Fruit fly (Drosophila melanogaster) whole organism, wandering third instar larva: ENCODE measurements around the gene CG11555.
A peak's percentile ranks its signal among the peaks of the same experiment; 100 is the strongest.

Experiments used
- CG32264 ChIP-seq: fragments of 200-800 bp; sonication (Bioruptor generic); optimal IDR thresholded peaks from 2 replicates; lab custom pipeline; 2016; ENCODE audit warnings: missing biosample characterization, missing genetic modification characterization
- CG9705 ChIP-seq: fragments of 200-800 bp; sonication (Bioruptor generic); optimal IDR thresholded peaks from 2 replicates; lab custom pipeline; 2018; ENCODE audit warnings: missing biosample characterization, mild to moderate bottlenecking, missing genetic modification characterization
- CrebA ChIP-seq: fragments of 200-800 bp; sonication (Bioruptor generic); optimal IDR thresholded peaks from 2 replicates; lab custom pipeline; 2016; ENCODE audit warnings: missing biosample characterization, mild to moderate bottlenecking, missing genetic modification characterization, borderline replicate concordance
- Dfd ChIP-seq: fragments of >200 bp; optimal IDR thresholded peaks from 2 replicates; lab custom pipeline; 2017; ENCODE audit warnings: missing biosample characterization, missing genetic modification characterization
- Dif ChIP-seq: fragments of 200-275, 200-300 bp; sonication (Bioruptor generic); optimal IDR thresholded peaks from 2 replicates; lab custom pipeline; 2018; ENCODE audit warnings: missing biosample characterization, missing genetic modification characterization; ENCODE audit not compliant: partially characterized antibody
- HLH106 ChIP-seq: fragments of 200-800 bp; optimal IDR thresholded peaks from 3 replicates; lab custom pipeline; 2019; ENCODE audit warnings: missing biosample characterization, mild to moderate bottlenecking, missing genetic modification characterization, moderate library complexity
- Hnf4 ChIP-seq: fragments of 200-800 bp; sonication (Bioruptor generic); optimal IDR thresholded peaks from 2 replicates; lab custom pipeline; 2016; ENCODE audit warnings: missing biosample characterization, mild to moderate bottlenecking, missing genetic modification characterization
- Hr78 ChIP-seq: fragments of >200 bp; optimal IDR thresholded peaks from 2 replicates; lab custom pipeline; 2017; ENCODE audit warnings: missing biosample characterization, missing genetic modification characterization
- Hr83 ChIP-seq: fragments of 200-300 bp; sonication (Bioruptor generic); optimal IDR thresholded peaks from 2 replicates; lab custom pipeline; 2016; ENCODE audit warnings: missing biosample characterization, mild to moderate bottlenecking, missing genetic modification characterization, moderate library complexity; ENCODE audit not compliant: poor library complexity, severe bottlenecking
- Mio ChIP-seq: sonication (Bioruptor generic); optimal IDR thresholded peaks from 2 replicates; lab custom pipeline; 2016; ENCODE audit warnings: missing biosample characterization, missing genetic modification characterization
- Myc ChIP-seq: fragments of >200 bp; optimal IDR thresholded peaks from 2 replicates; lab custom pipeline; 2017
- N ChIP-seq: fragments of >200 bp; optimal IDR thresholded peaks from 2 replicates; lab custom pipeline; 2018; ENCODE audit warnings: missing biosample characterization, missing external identifiers, missing genetic modification characterization
- Rel ChIP-seq, 2 experiments: fragments of 200-800 bp; sonication (Bioruptor generic) in 1 of 2; optimal IDR thresholded peaks; 2 replicates in 1 of 2; 3 replicates in 1 of 2; lab custom pipeline; 2016 to 2019; ENCODE audit warnings: mild to moderate bottlenecking in 2 of 2, missing biosample characterization in 2 of 2, missing genetic modification characterization in 2 of 2, moderate library complexity in 1 of 2
- Sp1 ChIP-seq: fragments of 200-800 bp; sonication (Bioruptor generic); optimal IDR thresholded peaks from 3 replicates; lab custom pipeline; 2019; ENCODE audit warnings: missing biosample characterization, mild to moderate bottlenecking, missing genetic modification characterization, moderate library complexity
- Vsx2 ChIP-seq: fragments of 200-300, 225-300 bp; sonication (Bioruptor generic); optimal IDR thresholded peaks from 2 replicates; lab custom pipeline; 2018; ENCODE audit warnings: missing biosample characterization, missing genetic modification characterization; ENCODE audit not compliant: partially characterized antibody
- br ChIP-seq: fragments of 200-800 bp; sonication (Bioruptor generic); optimal IDR thresholded peaks from 2 replicates; lab custom pipeline; 2016; ENCODE audit warnings: missing biosample characterization, missing genetic modification characterization
- brk ChIP-seq: fragments of 200-800 bp; sonication (Bioruptor generic); optimal IDR thresholded peaks from 2 replicates; lab custom pipeline; 2016; ENCODE audit warnings: missing biosample characterization, mild to moderate bottlenecking, missing genetic modification characterization
- dmrt93B ChIP-seq: fragments of 200-800 bp; sonication (Bioruptor generic); optimal IDR thresholded peaks from 2 replicates; lab custom pipeline; 2018; ENCODE audit warnings: missing biosample characterization, mild to moderate bottlenecking, missing genetic modification characterization
- ey ChIP-seq: fragments of 200-800 bp; sonication (Bioruptor generic); optimal IDR thresholded peaks from 2 replicates; lab custom pipeline; 2016; ENCODE audit warnings: missing biosample characterization, missing genetic modification characterization
- foxo ChIP-seq, 2 experiments: fragments of 200-800 bp; sonication (Bioruptor generic); optimal IDR thresholded peaks; 2 replicates in 1 of 2; 3 replicates in 1 of 2; lab custom pipeline; 2016 to 2017; ENCODE audit warnings: missing biosample characterization in 2 of 2, missing genetic modification characterization in 2 of 2
- lola ChIP-seq: fragments of >200 bp; optimal IDR thresholded peaks from 2 replicates; lab custom pipeline; 2017; ENCODE audit warnings: missing biosample characterization, missing genetic modification characterization
- pan ChIP-seq: fragments of >200 bp; optimal IDR thresholded peaks from 2 replicates; lab custom pipeline; 2017
- psq ChIP-seq: fragments of 200-800 bp; sonication (Bioruptor generic); optimal IDR thresholded peaks from 3 replicates; lab custom pipeline; 2017; ENCODE audit warnings: missing biosample characterization, mild to moderate bottlenecking, missing genetic modification characterization, moderate library complexity
- rgr ChIP-seq: fragments of 200-800 bp; sonication (Bioruptor generic); optimal IDR thresholded peaks from 3 replicates; lab custom pipeline; 2016; ENCODE audit warnings: missing biosample characterization, mild to moderate bottlenecking, missing genetic modification characterization
- sv ChIP-seq: fragments of 200-800 bp; sonication (Bioruptor generic); optimal IDR thresholded peaks from 3 replicates; lab custom pipeline; 2016; ENCODE audit warnings: missing biosample characterization, missing genetic modification characterization
- tai ChIP-seq: sonication (Bioruptor generic); optimal IDR thresholded peaks from 2 replicates; lab custom pipeline; 2016; ENCODE audit warnings: missing biosample characterization, missing genetic modification characterization
- usp ChIP-seq: fragments of >200 bp; optimal IDR thresholded peaks from 2 replicates; lab custom pipeline; 2017; ENCODE audit warnings: missing biosample characterization, missing genetic modification characterization
- woc ChIP-seq: sonication (Bioruptor generic); optimal IDR thresholded peaks from 2 replicates; lab custom pipeline; 2016; ENCODE audit warnings: missing biosample characterization, mild to moderate bottlenecking, missing genetic modification characterization

CG11555 gene

DNA sequence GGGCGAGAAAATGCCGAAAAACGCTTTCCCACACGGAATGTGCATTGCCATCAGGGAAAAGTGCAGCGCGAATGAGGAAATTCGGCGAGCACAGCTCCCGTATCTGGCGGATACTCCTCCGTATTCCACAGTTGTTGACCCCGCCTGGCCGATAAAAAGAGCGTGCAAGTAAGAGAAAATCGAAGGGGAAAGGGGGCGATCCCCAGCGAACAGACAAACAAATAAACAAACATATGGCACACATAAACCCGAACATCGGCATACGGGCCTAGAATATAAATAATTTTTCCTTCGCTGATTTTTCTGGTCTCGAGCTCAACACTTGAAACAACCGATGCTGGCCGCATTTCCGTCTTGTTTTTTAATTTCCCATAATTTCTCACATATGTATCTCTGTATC is 16.7 kb downstream of the CG11555 start:
- TF ChIP-seq Myc (lab: Kevin White, UChicago) = no peak
- no peak for TF ChIP-seq CG9705 (GFP tag; lab: Kevin White, UChicago)
- TF ChIP-seq HLH106 (tag; lab: Kevin White, UChicago) = no peak
- no peak for TF ChIP-seq Mio (GFP tag; lab: Kevin White, UChicago)
- TF ChIP-seq Rel (GFP tag; optimal IDR thresholded peaks at IDR 0.05; lab: Kevin White, UChicago) = no peak
- no peak for TF ChIP-seq Rel (tag; optimal IDR thresholded peaks at IDR 0.05; lab: Kevin White, UChicago)
- TF ChIP-seq CG32264 (GFP tag; lab: Kevin White, UChicago) = no peak
- no peak for TF ChIP-seq usp (GFP tag; lab: Kevin White, UChicago)
- no peak for TF ChIP-seq CrebA (GFP tag; lab: Kevin White, UChicago)
- TF ChIP-seq Hnf4 (GFP tag; lab: Kevin White, UChicago) = no peak
- TF ChIP-seq Vsx2 (GFP tag; lab: Kevin White, UChicago) = no peak
- no peak for TF ChIP-seq psq (GFP tag; lab: Kevin White, UChicago)
- TF ChIP-seq Dif (GFP tag; lab: Kevin White, UChicago) = no peak
- TF ChIP-seq Hr78 (GFP tag; lab: Kevin White, UChicago) = no peak
- no peak for TF ChIP-seq Dfd
- no peak for TF ChIP-seq pan
- no peak for TF ChIP-seq N
- TF ChIP-seq Hr83 = no peak

DNA sequence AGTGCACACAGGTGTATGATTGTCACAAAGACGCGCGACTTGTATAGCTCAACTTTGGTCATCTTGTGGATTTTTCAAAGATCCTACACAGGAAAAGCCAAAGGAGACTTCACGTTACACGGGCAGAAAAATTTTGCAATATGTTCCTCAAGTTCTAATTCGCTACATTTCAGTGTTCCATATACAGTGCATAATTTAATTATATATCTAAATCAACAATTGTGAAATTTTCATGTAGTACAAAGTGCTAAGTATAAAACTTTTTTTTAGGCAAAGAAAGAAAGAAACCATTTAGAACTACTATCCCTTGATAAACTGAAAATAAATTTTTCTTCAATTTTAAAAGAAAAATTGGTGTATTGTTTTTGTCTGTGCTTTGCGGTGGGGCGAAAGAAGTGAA is 17.3 kb downstream of the CG11555 start:
- no peak for TF ChIP-seq ey (GFP tag; lab: Kevin White, UChicago)
- no peak for TF ChIP-seq foxo (GFP tag; optimal IDR thresholded peaks at IDR 0.05; lab: Kevin White, UChicago)
- TF ChIP-seq Mio (GFP tag; lab: Kevin White, UChicago) = no peak
- TF ChIP-seq br = no peak
- TF ChIP-seq brk (GFP tag; lab: Kevin White, UChicago) = no peak
- TF ChIP-seq usp (GFP tag; lab: Kevin White, UChicago) = no peak
- TF ChIP-seq tai (GFP tag; lab: Kevin White, UChicago) = no peak

DNA sequence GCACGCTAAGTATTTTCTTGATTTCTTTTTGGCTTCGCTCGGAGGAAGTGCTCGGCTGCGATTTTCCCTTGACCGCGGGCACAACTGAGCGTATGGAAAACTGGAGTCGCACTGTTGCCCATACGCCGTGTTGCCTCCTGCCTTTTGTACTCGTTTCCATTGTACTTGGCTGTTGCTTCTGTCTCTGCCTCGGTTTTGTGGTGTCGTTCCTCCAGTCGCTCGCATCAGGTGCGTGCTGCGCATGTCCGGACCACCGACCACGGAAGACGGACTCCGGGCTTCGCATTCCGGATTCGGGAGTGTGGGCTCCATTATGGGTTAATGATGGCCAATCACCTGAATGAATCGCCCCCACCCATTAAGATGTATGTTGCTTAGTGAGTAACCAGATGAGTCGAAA is 18.0 kb downstream of the CG11555 start, which contains the start of gene CG3625:
Gene CG3625 (minus strand): TSS at position 139 of the 400 bp plus-strand sequence.
- no peak for TF ChIP-seq dmrt93B (GFP tag; lab: Kevin White, UChicago)
- no peak for TF ChIP-seq Rel (GFP tag; optimal IDR thresholded peaks at IDR 0.05; lab: Kevin White, UChicago)
- no peak for TF ChIP-seq Rel (tag; optimal IDR thresholded peaks at IDR 0.05; lab: Kevin White, UChicago)
- no peak for TF ChIP-seq brk (GFP tag; lab: Kevin White, UChicago)
- TF ChIP-seq lola = no peak

DNA sequence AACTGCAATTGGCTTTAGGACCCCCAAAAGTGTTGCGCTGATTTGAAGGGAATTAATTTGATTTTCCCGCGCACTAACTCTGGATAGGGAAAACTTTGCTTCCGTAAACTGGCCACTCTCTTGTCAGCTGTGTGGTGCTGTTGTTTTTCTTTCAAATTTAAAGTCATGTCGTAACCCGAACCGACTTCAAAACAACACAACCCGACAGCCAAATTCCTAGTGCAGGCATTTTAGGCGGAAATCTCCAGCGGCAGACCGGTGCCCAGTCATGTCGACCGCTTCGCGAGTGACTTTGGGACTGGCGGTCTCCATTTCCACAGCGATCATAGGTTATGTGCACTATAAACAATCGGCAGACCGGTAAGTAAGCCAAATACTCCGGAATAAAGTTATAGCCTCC is 18.7 kb downstream of the CG11555 start, which contains the start of gene CG11562:
Gene CG11562 (plus strand): TSS at position 119 of the 400 bp plus-strand sequence.
- TF ChIP-seq N (no peak), CrebA (GFP tag; lab: Kevin White, UChicago) (no peak), woc (GFP tag; lab: Kevin White, UChicago) (no peak), Dif (GFP tag; lab: Kevin White, UChicago) (no peak), brk (GFP tag; lab: Kevin White, UChicago) (no peak), CG9705 (GFP tag; lab: Kevin White, UChicago) (no peak), Vsx2 (GFP tag; lab: Kevin White, UChicago) (no peak)

DNA sequence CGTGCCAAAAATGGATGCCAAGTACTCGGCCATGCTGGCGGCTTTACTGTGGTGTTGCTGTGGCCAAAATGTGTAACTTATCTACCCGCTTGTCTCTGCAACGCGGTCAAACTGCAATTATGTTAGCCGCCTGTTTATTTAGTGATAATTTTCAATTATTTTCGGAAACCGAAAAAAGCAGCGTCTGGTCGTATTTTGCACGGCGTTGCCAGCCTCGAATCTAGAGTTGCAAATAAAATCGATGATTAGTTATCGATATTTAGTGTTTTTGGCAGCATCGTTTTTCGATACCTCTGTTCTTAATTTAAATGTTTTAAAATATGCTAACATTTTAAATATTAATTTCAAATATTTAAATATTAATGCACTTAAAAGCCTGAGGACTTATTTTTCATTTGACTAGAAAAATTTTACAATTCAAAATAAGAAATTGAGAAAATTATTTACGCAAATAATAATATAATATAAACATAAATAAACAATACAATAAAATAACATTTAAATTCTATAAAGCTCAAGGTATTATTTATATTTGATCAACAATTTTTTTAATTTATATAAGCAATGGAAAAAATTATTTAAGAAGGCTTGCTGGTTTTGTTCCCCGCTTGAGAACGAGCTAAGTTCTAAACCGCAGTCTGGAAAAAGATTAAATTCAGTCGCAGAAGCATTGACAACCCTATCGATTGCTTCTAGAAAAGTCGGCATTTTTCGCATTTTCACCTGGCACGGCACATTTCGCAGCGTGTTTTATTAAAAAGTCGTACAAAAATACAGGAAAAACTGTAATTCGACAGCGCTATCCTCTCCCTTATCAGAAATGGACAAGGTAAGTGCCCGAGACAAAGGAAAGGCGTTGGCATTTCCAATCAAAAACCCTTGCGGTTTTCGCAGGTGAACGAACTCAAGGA is 21.1 kb downstream of the CG11555 start, which contains the start of the genes U2af38 and Stip1:
Gene U2af38 (minus strand): TSS at position 230 of the 911 bp plus-strand sequence.
Gene Stip1 (plus strand): TSS at position 671 of the 911 bp plus-strand sequence.
- no peak for TF ChIP-seq tai (GFP tag; lab: Kevin White, UChicago)
- peak; percentile 29 for TF ChIP-seq Hr83
- no peak for TF ChIP-seq Rel (GFP tag; optimal IDR thresholded peaks at IDR 0.05; lab: Kevin White, UChicago)
- no peak for TF ChIP-seq Rel (tag; optimal IDR thresholded peaks at IDR 0.05; lab: Kevin White, UChicago)
- TF ChIP-seq Sp1 (GFP tag; lab: Kevin White, UChicago) = peak; percentile 28
- peak; percentile 6 for TF ChIP-seq sv (GFP tag; lab: Kevin White, UChicago)
- peak; percentile 14 for TF ChIP-seq HLH106 (tag; lab: Kevin White, UChicago)
- peak; percentile 36 for TF ChIP-seq rgr (GFP tag; lab: Kevin White, UChicago)
